Fruit fly (Drosophila melanogaster) whole organism, embryonic: ENCODE data around the gene Ilp6.

Experiments
- ATbp ChIP-seq: fragments of 200-800 bp; sonication (Bioruptor generic); optimal IDR thresholded peaks from 2 replicates; lab custom pipeline; 2017; ENCODE audit warnings: missing biosample characterization, mild to moderate bottlenecking, missing genetic modification characterization, missing genetic modification reagents
- Asciz ChIP-seq: fragments of 200-800 bp; sonication (Bioruptor generic); optimal IDR thresholded peaks from 2 replicates; lab custom pipeline; 2017; ENCODE audit warnings: missing biosample characterization, mild to moderate bottlenecking, missing genetic modification characterization, missing genetic modification reagents
- Atf6 ChIP-seq: fragments of 200-800 bp; sonication (Bioruptor generic); IDR thresholded peaks from 2 replicates; pipeline ENCODE4 v1.3.6; 2022; ENCODE audit warnings: missing biosample characterization, missing genetic modification characterization
- Bgb ChIP-seq: fragments of 200-800 bp; sonication (Bioruptor generic); IDR thresholded peaks from 2 replicates; pipeline ENCODE4 v1.3.6; 2022; ENCODE audit warnings: missing biosample characterization, missing genetic modification characterization; ENCODE audit not compliant: partially characterized antibody
- Bteb2 ChIP-seq: fragments of 200-800 bp; sonication (Bioruptor generic); optimal IDR thresholded peaks from 2 replicates; lab custom pipeline; 2016; ENCODE audit warnings: missing biosample characterization, missing genetic modification characterization
- CG11085 ChIP-seq: fragments of 200-800 bp; sonication (Bioruptor generic); IDR thresholded peaks from 2 replicates; pipeline ENCODE4 v1.3.6; 2022; ENCODE audit warnings: missing biosample characterization, missing genetic modification characterization
- CG11247 ChIP-seq: fragments of 200-800 bp; sonication (Bioruptor generic); IDR thresholded peaks from 2 replicates; pipeline ENCODE4 v1.3.6; 2022; ENCODE audit warnings: missing biosample characterization, missing genetic modification characterization
- CG12155 ChIP-seq: fragments of 200-800 bp; sonication (Bioruptor generic); optimal IDR thresholded peaks from 3 replicates; lab custom pipeline; 2016; ENCODE audit warnings: missing biosample characterization, missing genetic modification characterization
- CG12659 ChIP-seq: fragments of 200-800 bp; sonication (Bioruptor generic); optimal IDR thresholded peaks from 3 replicates; lab custom pipeline; 2017; ENCODE audit warnings: mild to moderate bottlenecking, missing biosample characterization, missing genetic modification reagents, missing genetic modification characterization
- CG14667 ChIP-seq: fragments of 200-800 bp; sonication (Bioruptor generic); IDR thresholded peaks from 2 replicates; pipeline ENCODE4 v1.3.6; 2022; ENCODE audit warnings: missing biosample characterization, missing genetic modification characterization
- CG15479 ChIP-seq: fragments of 200-800 bp; sonication (Bioruptor generic); optimal IDR thresholded peaks from 3 replicates; lab custom pipeline; 2019; ENCODE audit warnings: missing biosample characterization, mild to moderate bottlenecking, missing genetic modification characterization, moderate library complexity
- CG16779 ChIP-seq: fragments of 200-800 bp; sonication (Bioruptor generic); IDR thresholded peaks from 2 replicates; pipeline ENCODE4 v1.3.6; 2022; ENCODE audit warnings: missing biosample characterization, missing genetic modification characterization
- CG17568 ChIP-seq: fragments of 200-800 bp; sonication (Bioruptor generic); optimal IDR thresholded peaks from 2 replicates; lab custom pipeline; 2018; ENCODE audit warnings: missing biosample characterization, mild to moderate bottlenecking, missing genetic modification characterization, moderate library complexity
- CG18262 ChIP-seq: fragments of 200-800 bp; optimal IDR thresholded peaks from 3 replicates; lab custom pipeline; 2019; ENCODE audit warnings: missing biosample characterization, mild to moderate bottlenecking, missing genetic modification characterization, moderate library complexity
- CG2116 ChIP-seq: fragments of 200-800 bp; sonication (Bioruptor generic); optimal IDR thresholded peaks from 3 replicates; lab custom pipeline; 2018; ENCODE audit warnings: missing biosample characterization, mild to moderate bottlenecking, missing genetic modification characterization
- CG2678 ChIP-seq: fragments of 200-800 bp; sonication (Bioruptor generic); optimal IDR thresholded peaks from 3 replicates; lab custom pipeline; 2019; ENCODE audit warnings: missing biosample characterization, mild to moderate bottlenecking, missing genetic modification characterization, moderate library complexity
- CG30431 ChIP-seq: fragments of 200-800 bp; sonication (Bioruptor generic); optimal IDR thresholded peaks from 2 replicates; lab custom pipeline; 2017; ENCODE audit warnings: missing biosample characterization, missing genetic modification characterization
- CG31388 ChIP-seq: fragments of 200-800 bp; sonication (Bioruptor generic); optimal IDR thresholded peaks from 2 replicates; lab custom pipeline; 2016; ENCODE audit warnings: missing biosample characterization, missing genetic modification characterization
- CG31441 ChIP-seq: fragments of 200-800 bp; sonication (Bioruptor generic); IDR thresholded peaks from 2 replicates; pipeline ENCODE4 v1.3.6; 2022; ENCODE audit warnings: missing biosample characterization, missing genetic modification characterization
- CG4360 ChIP-seq: fragments of 200-800 bp; sonication (Bioruptor generic); IDR thresholded peaks from 2 replicates; pipeline ENCODE4 v1.3.6; 2022; ENCODE audit warnings: missing biosample characterization, missing genetic modification characterization
- CG4730 ChIP-seq: fragments of 200-800 bp; sonication (Bioruptor generic); IDR thresholded peaks from 2 replicates; pipeline ENCODE4 v1.3.6; 2022; ENCODE audit warnings: missing biosample characterization, missing genetic modification characterization
- CG6175 ChIP-seq: fragments of 200-800 bp; sonication (Bioruptor generic); IDR thresholded peaks from 3 replicates; pipeline ENCODE4 v1.3.6; 2022; ENCODE audit warnings: missing biosample characterization, missing genetic modification characterization
- CG6791 ChIP-seq: fragments of 200-800 bp; sonication (Bioruptor generic); IDR thresholded peaks from 3 replicates; pipeline ENCODE4 v1.3.6; 2022; ENCODE audit warnings: missing biosample characterization, missing genetic modification characterization; ENCODE audit not compliant: partially characterized antibody
- CG9215 ChIP-seq: fragments of 200-800 bp; sonication (Bioruptor generic); IDR thresholded peaks from 2 replicates; pipeline ENCODE4 v1.3.6; 2022; ENCODE audit warnings: missing biosample characterization, missing genetic modification characterization
- CG9609 ChIP-seq: fragments of 200-800 bp; sonication (Bioruptor generic); optimal IDR thresholded peaks from 3 replicates; lab custom pipeline; 2016; ENCODE audit warnings: missing biosample characterization, missing genetic modification characterization
- CoRest ChIP-seq: fragments of 200-800 bp; sonication (Bioruptor generic); optimal IDR thresholded peaks from 3 replicates; lab custom pipeline; 2018; ENCODE audit warnings: missing biosample characterization, mild to moderate bottlenecking, missing genetic modification characterization, moderate library complexity
- Doc2 ChIP-seq: fragments of 200-800 bp; sonication (Bioruptor generic); IDR thresholded peaks from 2 replicates; pipeline ENCODE4 v1.3.6; 2022; ENCODE audit warnings: missing biosample characterization, missing genetic modification characterization
- HLHmδ ChIP-seq: fragments of 200-800 bp; sonication (Bioruptor generic); optimal IDR thresholded peaks from 2 replicates; lab custom pipeline; 2018; ENCODE audit warnings: missing biosample characterization, mild to moderate bottlenecking, missing genetic modification characterization, moderate library complexity
- Hey ChIP-seq: fragments of 200-800 bp; sonication (Bioruptor generic); optimal IDR thresholded peaks from 3 replicates; lab custom pipeline; 2018; ENCODE audit warnings: missing biosample characterization, mild to moderate bottlenecking, missing genetic modification characterization
- HmgZ ChIP-seq: fragments of 200-800 bp; sonication (Bioruptor generic); optimal IDR thresholded peaks from 2 replicates; lab custom pipeline; 2018; ENCODE audit warnings: missing biosample characterization, mild to moderate bottlenecking, missing genetic modification characterization
- Hmx ChIP-seq: fragments of 200-800 bp; sonication (Bioruptor generic); optimal IDR thresholded peaks from 2 replicates; lab custom pipeline; 2016; ENCODE audit warnings: missing biosample characterization, missing genetic modification characterization
- MBD-R2 ChIP-seq: fragments of 200-800 bp; sonication (Bioruptor generic); IDR thresholded peaks from 2 replicates; pipeline ENCODE4 v1.3.6; 2022; ENCODE audit warnings: missing biosample characterization, missing genetic modification characterization
- Mad ChIP-seq: fragments of 200-800 bp; sonication (Bioruptor generic); optimal IDR thresholded peaks from 2 replicates; lab custom pipeline; 2016; ENCODE audit warnings: missing biosample characterization, missing genetic modification characterization
- Stat92E ChIP-seq, 3 experiments: fragments of >200 bp in 2 of 3; fragments of 200-800 bp in 1 of 3; sonication (Bioruptor generic) in 1 of 3; optimal IDR thresholded peaks; 2 replicates each; lab custom pipeline; 2017 to 2019; ENCODE audit warnings: missing biosample characterization in 3 of 3, missing genetic modification characterization in 3 of 3, mild to moderate bottlenecking in 1 of 3, moderate library complexity in 1 of 3
- az2 ChIP-seq: fragments of 200-800 bp; sonication (Bioruptor generic); optimal IDR thresholded peaks from 3 replicates; lab custom pipeline; 2016; ENCODE audit warnings: missing biosample characterization, missing genetic modification characterization
- bowl ChIP-seq: fragments of 200-800 bp; sonication (Bioruptor generic); IDR thresholded peaks from 2 replicates; pipeline ENCODE4 v1.3.6; 2022; ENCODE audit warnings: missing biosample characterization, missing genetic modification characterization
- dati ChIP-seq: fragments of 200-800 bp; sonication (Bioruptor generic); IDR thresholded peaks from 2 replicates; pipeline ENCODE4 v1.3.6; 2022; ENCODE audit warnings: missing biosample characterization, missing genetic modification characterization
- fd96Cb ChIP-seq: fragments of 200-800 bp; sonication (Bioruptor generic); optimal IDR thresholded peaks from 2 replicates; lab custom pipeline; 2018; ENCODE audit warnings: missing biosample characterization, mild to moderate bottlenecking, missing genetic modification characterization, moderate library complexity
- jumu ChIP-seq: fragments of 200-800 bp; sonication (Bioruptor generic); optimal IDR thresholded peaks from 3 replicates; lab custom pipeline; 2016; ENCODE audit warnings: missing biosample characterization, missing genetic modification characterization
- mirr ChIP-seq: fragments of 200-800 bp; sonication (Bioruptor generic); optimal IDR thresholded peaks from 3 replicates; lab custom pipeline; 2018; ENCODE audit warnings: missing biosample characterization, mild to moderate bottlenecking, missing genetic modification characterization
- oc ChIP-seq: fragments of 200-800 bp; sonication (Bioruptor generic); optimal IDR thresholded peaks from 2 replicates; lab custom pipeline; 2018; ENCODE audit warnings: missing biosample characterization, mild to moderate bottlenecking, missing genetic modification characterization, moderate library complexity
- org-1 ChIP-seq: fragments of 200-800 bp; sonication (Bioruptor generic); optimal IDR thresholded peaks from 2 replicates; lab custom pipeline; 2017; ENCODE audit warnings: missing biosample characterization, missing genetic modification characterization
- pho ChIP-seq: fragments of 200-800 bp; sonication (Bioruptor generic); optimal IDR thresholded peaks from 2 replicates; lab custom pipeline; 2016; ENCODE audit warnings: missing biosample characterization, missing genetic modification characterization
- ranshi ChIP-seq: fragments of 200-800 bp; sonication (Bioruptor generic); IDR thresholded peaks from 2 replicates; pipeline ENCODE4 v1.3.6; 2022; ENCODE audit warnings: missing biosample characterization, missing genetic modification characterization
- repo ChIP-seq: fragments of 200-800 bp; sonication (Bioruptor generic); optimal IDR thresholded peaks from 2 replicates; lab custom pipeline; 2016; ENCODE audit warnings: missing biosample characterization, missing genetic modification characterization
- sr ChIP-seq: fragments of 200-800 bp; sonication (Bioruptor generic); IDR thresholded peaks from 3 replicates; pipeline ENCODE4 v1.3.6; 2022; ENCODE audit warnings: missing biosample characterization, missing genetic modification characterization
- trem ChIP-seq: fragments of 200-800 bp; optimal IDR thresholded peaks from 3 replicates; lab custom pipeline; 2019; ENCODE audit warnings: missing biosample characterization, mild to moderate bottlenecking, missing genetic modification characterization, moderate library complexity
- twi ChIP-seq: fragments of 200-800 bp; optimal IDR thresholded peaks from 2 replicates; lab custom pipeline; 2019; ENCODE audit warnings: missing biosample characterization, mild to moderate bottlenecking, missing genetic modification characterization, moderate library complexity
- vfl ChIP-seq: fragments of 200-800 bp; sonication (Bioruptor generic); optimal IDR thresholded peaks from 2 replicates; lab custom pipeline; 2016; ENCODE audit warnings: missing biosample characterization, missing genetic modification characterization

Gene Ilp6

dm6 chrX:2293294-2293988 is 41.0 kb downstream of the Ilp6 start, which contains the start of gene CG2865 (continued):
- TF ChIP-seq CG17568 (GFP tag; lab: Kevin White, UChicago): peak; percentile 95
- peak; percentile 93 for TF ChIP-seq sr (GFP tag; lab: Robert Waterston, UW)
- peak; percentile 48 for TF ChIP-seq CG4360 (GFP tag; lab: Robert Waterston, UW)
- TF ChIP-seq Asciz (GFP tag; lab: Kevin White, UChicago): peak; percentile 93
- TF ChIP-seq CG31388 (GFP tag; lab: Kevin White, UChicago): peak; percentile 58
- TF ChIP-seq bowl (GFP tag; lab: Robert Waterston, UW): peak; percentile 53; the same call in 1 of the 2 replicates
- peak; percentile 89 for TF ChIP-seq az2 (GFP tag; lab: Kevin White, UChicago)
- TF ChIP-seq CG12155: peak; percentile 89
- TF ChIP-seq org-1: peak; percentile 95
- peak; percentile 58 for TF ChIP-seq Mad (GFP tag; lab: Kevin White, UChicago)
- peak; percentile 93 for TF ChIP-seq Atf6 (GFP tag; lab: Robert Waterston, UW)
- peak; percentile 68 for TF ChIP-seq CG2116
- peak; percentile 77 for TF ChIP-seq ranshi (GFP tag; lab: Robert Waterston, UW)
- TF ChIP-seq CG9609 (GFP tag; lab: Kevin White, UChicago): peak; percentile 91
- 0 out of 2 replicates have a peak, but pooled peaks have one; percentile 21 for TF ChIP-seq dati (GFP tag; lab: Robert Waterston, UW)
- TF ChIP-seq CG6791 (GFP tag; lab: Robert Waterston, UW): peak; percentile 23; the same call in 1 of the 3 replicates
- TF ChIP-seq CG9215 (GFP tag; lab: Robert Waterston, UW): peak; percentile 86
- TF ChIP-seq CG12659 (GFP tag; lab: Kevin White, UChicago): peak; percentile 97
- peak; percentile 89 for TF ChIP-seq Bteb2
- TF ChIP-seq jumu (GFP tag; lab: Kevin White, UChicago): peak; percentile 87
- peak; percentile 80 for TF ChIP-seq Hmx (GFP tag; lab: Kevin White, UChicago)
- peak; percentile 78 for TF ChIP-seq vfl (GFP tag; lab: Kevin White, UChicago)
- peak; percentile 88 for TF ChIP-seq oc (tag; lab: Kevin White, UChicago)
- peak; percentile 77 for TF ChIP-seq CG15479 (GFP tag; lab: Kevin White, UChicago)
- TF ChIP-seq CoRest (tag; lab: Kevin White, UChicago): peak; percentile 97
- TF ChIP-seq HLHmδ (GFP tag; lab: Kevin White, UChicago): peak; percentile 53
- peak; percentile 72 for TF ChIP-seq CG11247 (GFP tag; lab: Robert Waterston, UW)
- peak; percentile 88 for TF ChIP-seq Hey (tag; lab: Kevin White, UChicago)
- peak; percentile 78 for TF ChIP-seq CG4730 (GFP tag; lab: Robert Waterston, UW)
- peak in 1 of 3 experiments; percentile 90 for TF ChIP-seq Stat92E (GFP tag; optimal IDR thresholded peaks at IDR 0.05; lab: Kevin White, UChicago)
- peak; percentile 98 for TF ChIP-seq CG2678 (tag; lab: Kevin White, UChicago)
- peak; percentile 75 for TF ChIP-seq CG14667 (GFP tag; lab: Robert Waterston, UW)
- peak; percentile 87 for TF ChIP-seq trem
- peak; percentile 80 for TF ChIP-seq CG30431 (GFP tag; lab: Kevin White, UChicago)
- peak; percentile 39; the same call in 1 of the 2 replicates for TF ChIP-seq CG16779 (GFP tag; lab: Robert Waterston, UW)
- TF ChIP-seq ATbp (GFP tag; lab: Kevin White, UChicago): peak; percentile 94
- TF ChIP-seq CG18262 (tag; lab: Kevin White, UChicago): peak; percentile 95
- TF ChIP-seq CG31441 (GFP tag; lab: Robert Waterston, UW): peak; percentile 96
- peak; percentile 90 for TF ChIP-seq fd96Cb (tag; lab: Kevin White, UChicago)
- peak; percentile 64 for TF ChIP-seq Bgb
- TF ChIP-seq mirr (GFP tag; lab: Kevin White, UChicago): peak; percentile 96
- TF ChIP-seq CG11085 (GFP tag; lab: Robert Waterston, UW): peak; percentile 41; the same call in 1 of the 2 replicates
- TF ChIP-seq Doc2 (GFP tag; lab: Robert Waterston, UW): no peak
- peak; percentile 96 for TF ChIP-seq HmgZ (tag; lab: Kevin White, UChicago)
- TF ChIP-seq repo (GFP tag; lab: Kevin White, UChicago): peak; percentile 78
- TF ChIP-seq MBD-R2 (GFP tag; lab: Robert Waterston, UW): peak; percentile 72; the same call in 1 of the 2 replicates
- peak; percentile 69; the same call in 2 of the 3 replicates for TF ChIP-seq CG6175 (GFP tag; lab: Robert Waterston, UW)
- peak; percentile 91 for TF ChIP-seq twi (tag; lab: Kevin White, UChicago)
- peak; percentile 93 for TF ChIP-seq pho (GFP tag; lab: Kevin White, UChicago)
